Fruit fly (Drosophila melanogaster) whole organism, pupa: ENCODE results near the gene CG11878.

ENCODE experiments used
- CG10348 ChIP-seq: fragments of 200-800 bp; sonication (Bioruptor generic); IDR thresholded peaks from 2 replicates; pipeline ENCODE4 v1.3.6; 2022; ENCODE audit warnings: missing biosample characterization, missing genetic modification characterization
- CG12605 ChIP-seq: fragments of 200-800 bp; sonication (Bioruptor generic); IDR thresholded peaks from 2 replicates; pipeline ENCODE4 v1.3.6; 2022; ENCODE audit warnings: missing biosample characterization, missing genetic modification characterization
- CG13204 ChIP-seq: fragments of 200-800 bp; sonication (Bioruptor generic); optimal IDR thresholded peaks from 2 replicates; lab custom pipeline; 2018; ENCODE audit warnings: missing biosample characterization, mild to moderate bottlenecking, missing genetic modification characterization, moderate library complexity
- CG14655 ChIP-seq: fragments of 200-800 bp; sonication (Bioruptor generic); optimal IDR thresholded peaks from 3 replicates; lab custom pipeline; 2017; ENCODE audit warnings: mild to moderate bottlenecking, missing biosample characterization, missing genetic modification reagents, missing genetic modification characterization
- CG15710 ChIP-seq: fragments of 200-800 bp; sonication (Bioruptor generic); optimal IDR thresholded peaks from 2 replicates; lab custom pipeline; 2018; ENCODE audit warnings: missing biosample characterization, mild to moderate bottlenecking, missing genetic modification characterization, moderate library complexity
- CG17806 ChIP-seq: fragments of 200-800 bp; sonication (Bioruptor generic); optimal IDR thresholded peaks from 2 replicates; lab custom pipeline; 2018; ENCODE audit warnings: missing biosample characterization, mild to moderate bottlenecking, missing genetic modification characterization, moderate library complexity
- CG32121 ChIP-seq: fragments of 200-800 bp; sonication (Bioruptor generic); IDR thresholded peaks from 2 replicates; pipeline ENCODE4 v1.3.6; 2022; ENCODE audit warnings: missing biosample characterization, missing genetic modification characterization
- CG34367 ChIP-seq: fragments of 200-800 bp; sonication (Bioruptor generic); optimal IDR thresholded peaks from 2 replicates; lab custom pipeline; 2018; ENCODE audit warnings: missing biosample characterization, mild to moderate bottlenecking, missing genetic modification characterization
- CG4496 ChIP-seq: fragments of 200-800 bp; sonication (Bioruptor generic); IDR thresholded peaks from 3 replicates; pipeline ENCODE4 v1.3.6; 2022; ENCODE audit warnings: missing biosample characterization, missing genetic modification characterization
- CG8159 ChIP-seq: fragments of 200-800 bp; sonication (Bioruptor generic); optimal IDR thresholded peaks from 3 replicates; lab custom pipeline; 2018; ENCODE audit warnings: missing biosample characterization, mild to moderate bottlenecking, missing genetic modification characterization, moderate library complexity
- CG8301 ChIP-seq: fragments of 200-800 bp; sonication (Bioruptor generic); optimal IDR thresholded peaks from 2 replicates; lab custom pipeline; 2018; ENCODE audit warnings: missing biosample characterization, mild to moderate bottlenecking, missing genetic modification characterization
- CG9948 ChIP-seq: fragments of 200-800 bp; sonication (Bioruptor generic); optimal IDR thresholded peaks from 2 replicates; lab custom pipeline; 2018; ENCODE audit warnings: missing biosample characterization, mild to moderate bottlenecking, missing genetic modification characterization, moderate library complexity
- D1 ChIP-seq: fragments of 200-800 bp; sonication (Bioruptor generic); optimal IDR thresholded peaks from 2 replicates; lab custom pipeline; 2018; ENCODE audit warnings: missing biosample characterization, mild to moderate bottlenecking, missing genetic modification characterization, moderate library complexity
- EcR ChIP-seq: fragments of 200-800 bp; sonication (Bioruptor generic); optimal IDR thresholded peaks from 3 replicates; lab custom pipeline; 2019; ENCODE audit warnings: missing biosample characterization, missing genetic modification characterization, mild to moderate bottlenecking, moderate library complexity, missing genetic modification reagents
- Ets98B ChIP-seq: fragments of 200-800 bp; sonication (Bioruptor generic); IDR thresholded peaks from 2 replicates; pipeline ENCODE4 v1.3.6; 2022; ENCODE audit warnings: missing biosample characterization, missing genetic modification characterization
- Pif1A ChIP-seq: fragments of 200-800 bp; sonication (Bioruptor generic); optimal IDR thresholded peaks from 3 replicates; lab custom pipeline; 2016; ENCODE audit warnings: missing biosample characterization, missing genetic modification characterization
- Pif1B ChIP-seq: fragments of 200-800 bp; sonication (Bioruptor generic); optimal IDR thresholded peaks from 3 replicates; lab custom pipeline; 2016; ENCODE audit warnings: missing biosample characterization, missing genetic modification characterization
- Snoo ChIP-seq: fragments of 200-800 bp; sonication (Bioruptor generic); optimal IDR thresholded peaks from 3 replicates; lab custom pipeline; 2017; ENCODE audit warnings: missing biosample characterization, mild to moderate bottlenecking, missing genetic modification characterization, inconsistent platforms
- fd96Ca ChIP-seq: fragments of 200-800 bp; sonication (Bioruptor generic); IDR thresholded peaks from 3 replicates; pipeline ENCODE4 v1.3.6; 2022; ENCODE audit warnings: missing biosample characterization, missing genetic modification characterization
- gl ChIP-seq: fragments of 200-800 bp; sonication (Bioruptor generic); optimal IDR thresholded peaks from 2 replicates; lab custom pipeline; 2018; ENCODE audit warnings: missing biosample characterization, mild to moderate bottlenecking, missing genetic modification characterization
- rn ChIP-seq: fragments of 200-800 bp; sonication (Bioruptor generic); IDR thresholded peaks from 2 replicates; pipeline ENCODE4 v1.3.6; 2022; ENCODE audit warnings: missing biosample characterization, missing genetic modification characterization

The CG11878 gene

dm6 chr3R:25300575-25300974, 26.9 kb downstream of the CG11878 start, which contains the start of gene CG13659:
CG13659 (plus strand) TSS chr3R:25300891.
- TF ChIP-seq Ets98B (GFP tag; lab: Robert Waterston, UW) = no peak
- TF ChIP-seq gl = no peak
- no peak for TF ChIP-seq Snoo (tag; lab: Kevin White, UChicago)
- TF ChIP-seq D1 (tag; lab: Kevin White, UChicago) = no peak
- no peak for TF ChIP-seq CG14655 (GFP tag; lab: Kevin White, UChicago)
- no peak for TF ChIP-seq CG17806 (tag; lab: Kevin White, UChicago)
- no peak for TF ChIP-seq CG8159 (tag; lab: Kevin White, UChicago)
- TF ChIP-seq CG34367 (tag; lab: Kevin White, UChicago) = no peak
- TF ChIP-seq CG32121 = no peak
- TF ChIP-seq fd96Ca = no peak
- TF ChIP-seq EcR (GFP tag; lab: Kevin White, UChicago) = no peak
- TF ChIP-seq Pif1A (GFP tag; lab: Kevin White, UChicago) = no peak
- no peak for TF ChIP-seq CG12605 (GFP tag; lab: Robert Waterston, UW)
- TF ChIP-seq rn = no peak
- no peak for TF ChIP-seq Pif1B (GFP tag; lab: Kevin White, UChicago)
- no peak for TF ChIP-seq CG10348 (GFP tag; lab: Robert Waterston, UW)
- no peak for TF ChIP-seq CG9948
- no peak for TF ChIP-seq CG8301 (tag; lab: Kevin White, UChicago)
- TF ChIP-seq, all 21 proteins: peak for 0

dm6 chr3R:25302239-25302638, 28.6 kb downstream of the CG11878 start, which contains the start of gene CG31370:
CG31370 (plus strand) TSS chr3R:25302464.
- TF ChIP-seq D1 (tag; lab: Kevin White, UChicago) (no peak), fd96Ca (no peak), CG10348 (GFP tag; lab: Robert Waterston, UW) (no peak), CG8301 (tag; lab: Kevin White, UChicago) (no peak), CG9948 (no peak), CG13204 (GFP tag; lab: Kevin White, UChicago) (no peak), CG14655 (GFP tag; lab: Kevin White, UChicago) (no peak), CG17806 (tag; lab: Kevin White, UChicago) (no peak), Pif1A (GFP tag; lab: Kevin White, UChicago) (no peak), CG12605 (GFP tag; lab: Robert Waterston, UW) (no peak), Pif1B (GFP tag; lab: Kevin White, UChicago) (no peak), gl (no peak), CG32121 (no peak)

- no peak for TF ChIP-seq D1 (tag; lab: Kevin White, UChicago)
- peak; percentile 74 for TF ChIP-seq EcR (GFP tag; lab: Kevin White, UChicago)
- TF ChIP-seq, all 21 proteins: peak for 1
These were observed 30.3 kb downstream of the CG11878 start, which contains the start of gene CG31436 for dm6 chr3R:25303857-25304440. CG31436 (plus strand) TSS chr3R:25304137.

- no peak for TF ChIP-seq CG34367 (tag; lab: Kevin White, UChicago)
- no peak for TF ChIP-seq CG10348 (GFP tag; lab: Robert Waterston, UW)
- TF ChIP-seq CG15710 = no peak
These were observed 32.3 kb downstream of the CG11878 start for dm6 chr3R:25305822-25306544.

dm6 chr3R:25308228-25308627, 34.6 kb downstream of the CG11878 start, which contains the start of gene CG10550:
CG10550 (minus strand) TSS chr3R:25308391.
- TF ChIP-seq CG15710 (no peak), rn (no peak), Pif1B (GFP tag; lab: Kevin White, UChicago) (no peak), Snoo (tag; lab: Kevin White, UChicago) (no peak), CG14655 (GFP tag; lab: Kevin White, UChicago) (no peak), fd96Ca (no peak), CG13204 (GFP tag; lab: Kevin White, UChicago) (no peak), CG12605 (GFP tag; lab: Robert Waterston, UW) (no peak), CG10348 (GFP tag; lab: Robert Waterston, UW) (no peak), Ets98B (GFP tag; lab: Robert Waterston, UW) (no peak)

- TF ChIP-seq CG15710 = no peak
- TF ChIP-seq CG9948 = no peak
- no peak for TF ChIP-seq D1 (tag; lab: Kevin White, UChicago)
- TF ChIP-seq CG17806 (tag; lab: Kevin White, UChicago) = no peak
- TF ChIP-seq CG4496 (GFP tag; lab: Robert Waterston, UW) = no peak
- no peak for TF ChIP-seq EcR (GFP tag; lab: Kevin White, UChicago)
- TF ChIP-seq rn = no peak
- TF ChIP-seq fd96Ca = no peak
- TF ChIP-seq Ets98B (GFP tag; lab: Robert Waterston, UW) = no peak
These were observed 35.5 kb downstream of the CG11878 start for dm6 chr3R:25309175-25309574.
